Worm (Caenorhabditis elegans) whole organism, mixed stage, embryonic: ENCODE data around the gene rpc-25.

Experiments
- ceh-83 ChIP-seq: fragments of 200-800 bp; sonication (Bioruptor generic); optimal IDR thresholded peaks from 2 replicates; lab custom pipeline; 2018; ENCODE audit warnings: mild to moderate bottlenecking, missing genetic modification characterization, missing compliant biosample characterization
- ces-1 ChIP-seq: fragments of 150-350 bp; optimal IDR thresholded peaks from 2 replicates; lab custom pipeline; 2014; ENCODE audit warnings: missing biosample characterization, missing genetic modification reagents, missing genetic modification characterization
- lin-13 ChIP-seq: fragments of 150-350 bp; optimal IDR thresholded peaks from 2 replicates; lab custom pipeline; 2014; ENCODE audit warnings: missing biosample characterization, missing genetic modification characterization
- mab-5 ChIP-seq: fragments of 150-350 bp; optimal IDR thresholded peaks from 2 replicates; lab custom pipeline; 2014; ENCODE audit warnings: missing biosample characterization, missing genetic modification characterization
- nhr-28 ChIP-seq: fragments of 150-350 bp; optimal IDR thresholded peaks from 2 replicates; lab custom pipeline; 2014; ENCODE audit warnings: missing biosample characterization, missing genetic modification characterization
- pha-4 ChIP-seq: fragments of 150-350 bp; optimal IDR thresholded peaks from 2 replicates; lab custom pipeline; 2018; ENCODE audit warnings: missing biosample characterization, missing genetic modification reagents, missing genetic modification characterization
- ztf-11 ChIP-seq: fragments of 150-350 bp; optimal IDR thresholded peaks from 2 replicates; lab custom pipeline; 2014; ENCODE audit warnings: missing biosample characterization, missing genetic modification characterization

ce11 chrV:10185719-10186118, 20.7 kb downstream of the rpc-25 start, which contains the start of gene ZK856.18:
- TF ChIP-seq ztf-11 (tag; lab: Kevin White, UChicago) (no peak), mab-5 (tag; lab: Kevin White, UChicago) (no peak), pha-4 (no peak), ceh-83 (no peak), nhr-28 (tag; lab: Kevin White, UChicago) (no peak), lin-13 (tag; lab: Kevin White, UChicago) (no peak), ces-1 (GFP tag; lab: Kevin White, UChicago) (no peak)
